Worm (Caenorhabditis elegans) whole organism, young adult: Measurements from ENCODE around the gene hsp-90.

Experiments
- B0019.2 ChIP-seq: fragments of 200-800 bp; sonication (Bioruptor generic); conservative IDR thresholded peaks from 2 replicates; pipeline ENCODE4 v1.3.6; 2022; ENCODE audit warnings: missing genetic modification reagents, missing genetic modification characterization, missing compliant biosample characterization
- B0261.1 ChIP-seq: sonication (generic microtip); optimal IDR thresholded peaks from 2 replicates; lab custom pipeline; 2016; ENCODE audit warnings: mild to moderate bottlenecking, missing genetic modification characterization, moderate library complexity, missing compliant biosample characterization
- F10E7.11 ChIP-seq: sonication (generic microtip); optimal IDR thresholded peaks from 2 replicates; lab custom pipeline; 2017; ENCODE audit warnings: mild to moderate bottlenecking, missing genetic modification characterization, moderate library complexity, missing compliant biosample characterization
- F33H1.4 ChIP-seq: fragments of 200-800 bp; sonication (Bioruptor generic); IDR thresholded peaks from 2 replicates; pipeline ENCODE4 v1.3.6; 2022; ENCODE audit warnings: missing genetic modification reagents, missing genetic modification characterization, missing compliant biosample characterization
- F49E8.2 ChIP-seq: sonication (generic microtip); optimal IDR thresholded peaks from 3 replicates; lab custom pipeline; 2017; ENCODE audit warnings: missing genetic modification characterization, mild to moderate bottlenecking, missing compliant biosample characterization, antibody characterized with exemption, moderate library complexity; ENCODE audit not compliant: insufficient read depth
- Y95B8A.8 ChIP-seq: fragments of 200-800 bp; sonication (Bioruptor generic); IDR thresholded peaks from 2 replicates; pipeline ENCODE4 v1.3.6; 2022; ENCODE audit warnings: missing genetic modification reagents, missing genetic modification characterization, missing compliant biosample characterization
- akir-1 ChIP-seq: fragments of 200-800 bp; sonication (Bioruptor generic); optimal IDR thresholded peaks from 2 replicates; lab custom pipeline; 2018; ENCODE audit warnings: mild to moderate bottlenecking, missing genetic modification characterization, moderate library complexity, missing compliant biosample characterization
- ama-1 ChIP-seq, 3 experiments: fragments of 150-350 bp in 1 of 3; sonication (generic microtip) in 2 of 3; optimal IDR thresholded peaks; 2 replicates each; lab custom pipeline; 2014 to 2018; ENCODE audit warnings: missing biosample characterization in 2 of 3, missing genetic modification characterization in 2 of 3, missing genetic modification reagents in 2 of 3
- aptf-2 ChIP-seq: fragments of 200-800 bp; sonication (Bioruptor generic); conservative IDR thresholded peaks from 2 replicates; pipeline ENCODE4 v1.3.6; 2022; ENCODE audit warnings: missing genetic modification reagents, missing genetic modification characterization, missing compliant biosample characterization
- atf-7 ChIP-seq: sonication (generic microtip); optimal IDR thresholded peaks from 2 replicates; lab custom pipeline; 2017; ENCODE audit warnings: mild to moderate bottlenecking, missing genetic modification characterization, missing compliant biosample characterization
- attf-3 ChIP-seq: fragments of 200-800 bp; sonication (Bioruptor generic); conservative IDR thresholded peaks from 2 replicates; pipeline ENCODE4 v1.3.6; 2022; ENCODE audit warnings: missing genetic modification reagents, missing genetic modification characterization, missing compliant biosample characterization
- attf-5 ChIP-seq: fragments of 200-800 bp; sonication (Bioruptor generic); optimal IDR thresholded peaks from 2 replicates; lab custom pipeline; 2018; ENCODE audit warnings: mild to moderate bottlenecking, missing genetic modification characterization, missing compliant biosample characterization
- ccch-3 ChIP-seq: fragments of 200-800 bp; sonication (Bioruptor generic); optimal IDR thresholded peaks from 2 replicates; lab custom pipeline; 2018; ENCODE audit warnings: mild to moderate bottlenecking, missing genetic modification characterization, missing compliant biosample characterization
- cebp-1 ChIP-seq, 2 experiments: fragments of 200-800 bp in 1 of 2; sonication (Bioruptor generic) in 1 of 2; sonication (generic microtip) in 1 of 2; IDR thresholded peaks in 1 of 2; optimal IDR thresholded peaks in 1 of 2; 2 replicates each; pipeline versions ENCODE4 v1.3.6 to Lab custom; 2017 to 2022; ENCODE audit warnings: missing compliant biosample characterization in 2 of 2, missing genetic modification characterization in 2 of 2, mild to moderate bottlenecking in 1 of 2, missing genetic modification reagents in 1 of 2, moderate library complexity in 1 of 2
- ceh-27 ChIP-seq: fragments of 200-800 bp; sonication (Bioruptor generic); optimal IDR thresholded peaks from 2 replicates; lab custom pipeline; 2018; ENCODE audit warnings: mild to moderate bottlenecking, missing genetic modification characterization, moderate library complexity, missing compliant biosample characterization
- ceh-79 ChIP-seq: sonication (generic microtip); optimal IDR thresholded peaks from 2 replicates; lab custom pipeline; 2017; ENCODE audit warnings: mild to moderate bottlenecking, missing genetic modification characterization, missing compliant biosample characterization
- efl-1 ChIP-seq: fragments of 150-350 bp; optimal IDR thresholded peaks from 2 replicates; lab custom pipeline; 2014; ENCODE audit warnings: missing biosample characterization, missing genetic modification reagents, missing genetic modification characterization
- egl-18 ChIP-seq: fragments of 200-800 bp; sonication (Bioruptor generic); IDR thresholded peaks from 2 replicates; pipeline ENCODE4 v1.3.6; 2022; ENCODE audit warnings: missing genetic modification reagents, missing genetic modification characterization, missing compliant biosample characterization
- egl-44 ChIP-seq: fragments of 200-800 bp; sonication (Bioruptor generic); IDR thresholded peaks from 2 replicates; pipeline ENCODE4 v1.3.6; 2022; ENCODE audit warnings: missing genetic modification reagents, missing genetic modification characterization, missing compliant biosample characterization
- egrh-3 ChIP-seq: fragments of 200-800 bp; sonication (Bioruptor generic); IDR thresholded peaks from 2 replicates; pipeline ENCODE4 v1.3.6; 2022; ENCODE audit warnings: missing genetic modification reagents, missing genetic modification characterization, missing compliant biosample characterization
- him-1 ChIP-seq: sonication (generic microtip); optimal IDR thresholded peaks from 2 replicates; lab custom pipeline; 2016; ENCODE audit warnings: missing genotype, missing genetic modification reagents, missing genetic modification characterization, missing compliant biosample characterization
- hmg-1.2 ChIP-seq: fragments of 200-800 bp; sonication (Bioruptor generic); IDR thresholded peaks from 2 replicates; pipeline ENCODE4 v1.3.6; 2022; ENCODE audit warnings: missing genetic modification reagents, missing genetic modification characterization, missing compliant biosample characterization
- hrde-1 ChIP-seq: sonication (generic microtip); optimal IDR thresholded peaks from 2 replicates; lab custom pipeline; 2016; ENCODE audit warnings: missing genetic modification characterization, mild to moderate bottlenecking, missing compliant biosample characterization, moderate library complexity, missing genotype, missing genetic modification reagents, borderline replicate concordance
- hsf-1 ChIP-seq: fragments of 200-800 bp; sonication (Bioruptor generic); IDR thresholded peaks from 2 replicates; pipeline ENCODE4 v1.3.6; 2022; ENCODE audit warnings: missing genetic modification reagents, missing genetic modification characterization, missing compliant biosample characterization
- let-607 ChIP-seq, 2 experiments: fragments of 200-800 bp in 1 of 2; sonication (Bioruptor generic) in 1 of 2; sonication (generic microtip) in 1 of 2; optimal IDR thresholded peaks; 2 replicates each; lab custom pipeline; 2016 to 2018; ENCODE audit warnings: mild to moderate bottlenecking in 2 of 2, missing compliant biosample characterization in 2 of 2, missing genetic modification characterization in 2 of 2, moderate library complexity in 2 of 2, missing genotype in 1 of 2
- lin-26 ChIP-seq: fragments of 200-800 bp; sonication (Bioruptor generic); IDR thresholded peaks from 2 replicates; pipeline ENCODE4 v1.3.6; 2022; ENCODE audit warnings: missing genetic modification reagents, missing genetic modification characterization, missing compliant biosample characterization
- lsy-27 ChIP-seq: sonication (generic microtip); optimal IDR thresholded peaks from 2 replicates; lab custom pipeline; 2017; ENCODE audit warnings: missing genetic modification characterization, mild to moderate bottlenecking, missing compliant biosample characterization, antibody characterized with exemption, missing genotype, borderline replicate concordance; ENCODE audit not compliant: insufficient read depth
- madf-3 ChIP-seq: fragments of 200-800 bp; sonication (Bioruptor generic); IDR thresholded peaks from 2 replicates; pipeline ENCODE4 v1.3.6; 2022; ENCODE audit warnings: missing genetic modification reagents, missing genetic modification characterization, missing compliant biosample characterization
- madf-6 ChIP-seq: fragments of 200-800 bp; sonication (Bioruptor generic); IDR thresholded peaks from 2 replicates; pipeline ENCODE4 v1.3.6; 2022; ENCODE audit warnings: missing genetic modification reagents, missing genetic modification characterization, missing compliant biosample characterization
- mxl-1 ChIP-seq: sonication (generic microtip); optimal IDR thresholded peaks from 2 replicates; lab custom pipeline; 2016; ENCODE audit warnings: missing genetic modification characterization, missing compliant biosample characterization
- nfyb-1 ChIP-seq: fragments of 200-800 bp; sonication (Bioruptor generic); IDR thresholded peaks from 2 replicates; pipeline ENCODE4 v1.3.6; 2022; ENCODE audit warnings: missing genetic modification reagents, missing genetic modification characterization, missing compliant biosample characterization
- nhr-27 ChIP-seq: fragments of 200-800 bp; sonication (Bioruptor generic); optimal IDR thresholded peaks from 2 replicates; lab custom pipeline; 2018; ENCODE audit warnings: mild to moderate bottlenecking, missing genetic modification characterization, moderate library complexity, missing compliant biosample characterization
- nhr-80 ChIP-seq: sonication (generic microtip); optimal IDR thresholded peaks from 2 replicates; lab custom pipeline; 2016; ENCODE audit warnings: missing genetic modification characterization, missing compliant biosample characterization
- nhr-90 ChIP-seq: sonication (generic microtip); optimal IDR thresholded peaks from 2 replicates; lab custom pipeline; 2016; ENCODE audit warnings: missing genotype, mild to moderate bottlenecking, missing genetic modification characterization, missing compliant biosample characterization
- pbrm-1 ChIP-seq: fragments of 200-800 bp; sonication (Bioruptor generic); IDR thresholded peaks from 2 replicates; pipeline ENCODE4 v1.3.6; 2022; ENCODE audit warnings: missing genetic modification reagents, missing genetic modification characterization, missing compliant biosample characterization
- rpc-1 ChIP-seq, 2 experiments: fragments of 150-350 bp in 1 of 2; sonication (generic microtip) in 1 of 2; optimal IDR thresholded peaks; 2 replicates each; lab custom pipeline; 2014 to 2018; ENCODE audit warnings: missing biosample characterization in 1 of 2, missing genetic modification characterization in 1 of 2, missing genetic modification reagents in 1 of 2, missing genotype in 1 of 2
- sdz-38 ChIP-seq: sonication (generic microtip); optimal IDR thresholded peaks from 2 replicates; lab custom pipeline; 2016; ENCODE audit warnings: missing genotype, missing genetic modification characterization, missing compliant biosample characterization
- sea-2 ChIP-seq: fragments of 200-800 bp; sonication (Bioruptor generic); IDR thresholded peaks from 2 replicates; pipeline ENCODE4 v1.3.6; 2022; ENCODE audit warnings: missing genetic modification characterization, missing compliant biosample characterization
- snpc-1.3 ChIP-seq: sonication (generic microtip); optimal IDR thresholded peaks from 2 replicates; lab custom pipeline; 2017; ENCODE audit warnings: missing genetic modification characterization, mild to moderate bottlenecking, missing compliant biosample characterization, antibody characterized with exemption, moderate library complexity, missing genotype, missing genetic modification reagents; ENCODE audit not compliant: insufficient read depth
- tbx-9 ChIP-seq: sonication (generic microtip); optimal IDR thresholded peaks from 2 replicates; lab custom pipeline; 2016; ENCODE audit warnings: borderline replicate concordance, missing genetic modification characterization, inconsistent platforms, missing compliant biosample characterization
- unc-130 ChIP-seq: sonication (generic microtip); optimal IDR thresholded peaks from 2 replicates; lab custom pipeline; 2016; ENCODE audit warnings: missing genetic modification reagents, missing genetic modification characterization, missing compliant biosample characterization
- unc-62 ChIP-seq: fragments of 150-350 bp; optimal IDR thresholded peaks from 2 replicates; lab custom pipeline; 2014; ENCODE audit warnings: missing biosample characterization, missing genetic modification reagents, missing genetic modification characterization
- zim-3 ChIP-seq: sonication (generic microtip); optimal IDR thresholded peaks from 2 replicates; lab custom pipeline; 2017; ENCODE audit warnings: mild to moderate bottlenecking, missing genetic modification characterization, moderate library complexity, missing compliant biosample characterization
- ztf-25 ChIP-seq: fragments of 200-800 bp; sonication (Bioruptor generic); IDR thresholded peaks from 2 replicates; pipeline ENCODE4 v1.3.6; 2022; ENCODE audit warnings: missing genetic modification reagents, missing genetic modification characterization, missing compliant biosample characterization
- ztf-6 ChIP-seq: fragments of 200-800 bp; sonication (Bioruptor generic); IDR thresholded peaks from 2 replicates; pipeline ENCODE4 v1.3.6; 2022; ENCODE audit warnings: missing genetic modification reagents, missing genetic modification characterization, missing compliant biosample characterization

hsp-90 gene

ce11 chrV:14685435-14686058, 829 bp downstream of the hsp-90 start, which contains the start of gene C47E8.4 (continued):
- peak; percentile 89 for TF ChIP-seq F49E8.2 (tag; lab: Kevin White, UChicago)
- TF ChIP-seq ztf-6: peak; percentile 68; the same call in 1 of the 2 replicates
- no peak for TF ChIP-seq lsy-27 (tag; lab: Kevin White, UChicago)
- peak; percentile 41 for TF ChIP-seq B0261.1 (tag; lab: Kevin White, UChicago)
- TF ChIP-seq rpc-1 (optimal IDR thresholded peaks at IDR 0.05; lab: Kevin White, UChicago): peak; percentile 56
- TF ChIP-seq rpc-1 (tag; optimal IDR thresholded peaks at IDR 0.05; lab: Kevin White, UChicago): peak; percentile 0
- TF ChIP-seq F10E7.11 (tag; lab: Kevin White, UChicago): peak; percentile 64
- peak; percentile 92 for TF ChIP-seq nhr-27 (tag; lab: Kevin White, UChicago)
- peak; percentile 34 for TF ChIP-seq unc-62 (GFP tag; lab: Kevin White, UChicago)
- TF ChIP-seq nfyb-1 (GFP tag; lab: Robert Waterston, UW): peak; percentile 100
- peak; percentile 73 for TF ChIP-seq egl-44 (GFP tag; lab: Robert Waterston, UW)
- TF ChIP-seq hrde-1 (tag; lab: Kevin White, UChicago): peak; percentile 90
- TF ChIP-seq pbrm-1 (GFP tag; lab: Robert Waterston, UW): peak; percentile 96
- no peak for TF ChIP-seq sdz-38 (tag; lab: Kevin White, UChicago)
- TF ChIP-seq hmg-1.2 (GFP tag; lab: Robert Waterston, UW): peak; percentile 72
- no peak for TF ChIP-seq nhr-90 (tag; lab: Kevin White, UChicago)
- peak; percentile 81 for TF ChIP-seq him-1 (tag; lab: Kevin White, UChicago)
- TF ChIP-seq akir-1 (GFP tag; lab: Kevin White, UChicago): peak; percentile 84
- peak; percentile 95 for TF ChIP-seq madf-3 (GFP tag; lab: Robert Waterston, UW)
- TF ChIP-seq efl-1 (GFP tag; lab: Kevin White, UChicago): peak; percentile 66
- peak; percentile 55 for TF ChIP-seq nhr-80 (tag; lab: Kevin White, UChicago)
- TF ChIP-seq aptf-2: peak; percentile 68
- peak; percentile 94 for TF ChIP-seq egl-18 (GFP tag; lab: Robert Waterston, UW)
- peak; percentile 93 for TF ChIP-seq madf-6 (GFP tag; lab: Robert Waterston, UW)
- no peak for TF ChIP-seq tbx-9 (tag; lab: Kevin White, UChicago)
- TF ChIP-seq cebp-1 (GFP tag; IDR thresholded peaks at IDR 0.05; lab: Robert Waterston, UW): peak; percentile 60; the same call in 1 of the 2 replicates
- TF ChIP-seq cebp-1 (tag; optimal IDR thresholded peaks at IDR 0.05; lab: Kevin White, UChicago): peak; percentile 92
- peak; percentile 80; the same call in 1 of the 2 replicates for TF ChIP-seq Y95B8A.8
- TF ChIP-seq ccch-3 (GFP tag; lab: Kevin White, UChicago): peak; percentile 90
- peak; percentile 31 to 92 for TF ChIP-seq let-607 (tag; optimal IDR thresholded peaks at IDR 0.05; lab: Kevin White, UChicago)
- peak; percentile 82 for TF ChIP-seq F33H1.4 (GFP tag; lab: Robert Waterston, UW)
- peak; percentile 95 for TF ChIP-seq sea-2 (GFP tag; lab: Robert Waterston, UW)
- peak; percentile 53 for TF ChIP-seq ama-1 (optimal IDR thresholded peaks at IDR 0.05; lab: Kevin White, UChicago)
- TF ChIP-seq ama-1 (GFP tag; optimal IDR thresholded peaks at IDR 0.05; lab: Kevin White, UChicago): no peak
- peak; percentile 81 for TF ChIP-seq attf-3
- peak; percentile 94 for TF ChIP-seq atf-7
- peak; percentile 97 for TF ChIP-seq unc-130
- peak; percentile 92 for TF ChIP-seq B0019.2 (GFP tag; lab: Robert Waterston, UW)
- TF ChIP-seq egrh-3 (GFP tag; lab: Robert Waterston, UW): peak; percentile 34; the same call in 1 of the 2 replicates
- TF ChIP-seq ztf-25 (GFP tag; lab: Robert Waterston, UW): 0 out of 2 replicates have a peak, but pooled peaks have one; percentile 80
- TF ChIP-seq attf-5 (GFP tag; lab: Kevin White, UChicago): peak; percentile 94
- TF ChIP-seq mxl-1: no peak
- TF ChIP-seq ceh-27 (GFP tag; lab: Kevin White, UChicago): peak; percentile 98
- TF ChIP-seq lin-26 (GFP tag; lab: Robert Waterston, UW): no peak
- peak; percentile 76 for TF ChIP-seq zim-3 (tag; lab: Kevin White, UChicago)
- peak; percentile 100 for TF ChIP-seq hsf-1 (GFP tag; lab: Robert Waterston, UW)
- TF ChIP-seq ceh-79 (tag; lab: Kevin White, UChicago): peak; percentile 87
- peak; percentile 89 for TF ChIP-seq snpc-1.3
